Worm (Caenorhabditis elegans): ENCODE data around the gene F31D4.5.

ce11 chrV:20866406-20866805, 12.5 kb downstream of the F31D4.5 start:
- no peak for TF ChIP-seq nhr-237 (tag; optimal IDR thresholded peaks at IDR 0.05)
- no peak for TF ChIP-seq nhr-77 (tag; optimal IDR thresholded peaks at IDR 0.05)
- TF ChIP-seq nhr-76 (tag; optimal IDR thresholded peaks at IDR 0.05), result no peak
- no peak for TF ChIP-seq pha-4 (tag; optimal IDR thresholded peaks at IDR 0.05)
- TF ChIP-seq nhr-11 (tag; optimal IDR thresholded peaks at IDR 0.05), result no peak
- no peak for TF ChIP-seq fos-1 (tag; optimal IDR thresholded peaks at IDR 0.05)
- TF ChIP-seq fkh-10 (GFP tag; optimal IDR thresholded peaks at IDR 0.05), result no peak
- no peak for TF ChIP-seq ama-1 (optimal IDR thresholded peaks at IDR 0.05)
- no peak for TF ChIP-seq aly-2 (tag; optimal IDR thresholded peaks at IDR 0.05)

All from whole organism, L3 larva.